Worm (Caenorhabditis elegans): Measurements from ENCODE around the gene B0034.2.

DNA sequence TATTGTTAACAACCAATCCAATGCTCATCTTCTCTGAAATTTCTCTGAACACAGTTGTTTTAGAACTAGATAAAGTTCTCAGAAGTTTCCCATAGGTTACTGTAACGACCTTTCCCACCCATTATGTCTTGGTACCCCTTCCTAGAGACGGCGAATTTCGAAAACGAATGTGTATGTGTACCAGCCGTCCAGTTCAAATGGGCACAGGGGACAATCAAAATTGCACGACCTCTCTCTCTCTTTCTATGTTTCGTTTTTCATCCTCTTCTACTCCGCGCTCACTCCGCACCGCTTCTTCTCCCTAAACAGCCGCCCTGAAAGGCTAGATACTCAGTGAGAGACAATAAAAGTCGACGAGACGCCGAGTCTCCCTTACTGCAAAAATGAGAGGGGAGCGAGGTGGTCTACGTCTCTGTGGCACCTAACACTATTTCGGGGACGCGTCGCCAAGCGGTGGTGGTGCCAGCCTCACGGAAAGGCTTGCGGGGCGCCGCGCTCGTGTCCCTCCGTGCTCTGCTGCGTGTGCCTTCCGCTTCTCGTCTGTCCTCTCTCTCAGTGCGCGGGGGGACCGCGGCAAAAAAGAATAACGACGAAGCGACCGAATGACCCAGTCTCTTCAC, 42.7 kb downstream of the B0034.2 start:
- TF ChIP-seq tab-1 (GFP tag; IDR thresholded peaks at IDR 0.05), result no peak
- no peak for TF ChIP-seq klf-2 (GFP tag; conservative IDR thresholded peaks at IDR 0.05)
- no peak for TF ChIP-seq med-1 (GFP tag; optimal IDR thresholded peaks at IDR 0.05; ENCODE audit: insufficient read depth)
- TF ChIP-seq ref-1 (GFP tag; conservative IDR thresholded peaks at IDR 0.05), result no peak
- no peak for TF ChIP-seq cog-1 (tag; optimal IDR thresholded peaks at IDR 0.05)
- TF ChIP-seq T22C8.4 (GFP tag; IDR thresholded peaks at IDR 0.05), result no peak

All from whole organism, midembryonic.